Fruit fly (Drosophila melanogaster) whole organism, embryonic: ENCODE results near the gene CG7512.

Experiments
- Adf1 ChIP-seq: fragments of 200-800 bp; sonication (Bioruptor generic); IDR thresholded peaks from 2 replicates; pipeline ENCODE4 v1.3.6; 2022; ENCODE audit warnings: missing biosample characterization, missing genetic modification characterization
- C15 ChIP-seq: fragments of 200-800 bp; sonication (Bioruptor generic); IDR thresholded peaks from 3 replicates; pipeline ENCODE4 v1.3.6; 2022; ENCODE audit warnings: missing biosample characterization, missing genetic modification characterization
- CG10543 ChIP-seq: fragments of 200-800 bp; sonication (Bioruptor generic); optimal IDR thresholded peaks from 3 replicates; lab custom pipeline; 2017; ENCODE audit warnings: missing biosample characterization, mild to moderate bottlenecking, missing genetic modification characterization, moderate library complexity
- CG15269 ChIP-seq: fragments of 200-800 bp; sonication (Bioruptor generic); optimal IDR thresholded peaks from 2 replicates; lab custom pipeline; 2018; ENCODE audit warnings: missing biosample characterization, mild to moderate bottlenecking, missing genetic modification characterization, moderate library complexity
- CG16813 ChIP-seq: fragments of 200-800 bp; sonication (Bioruptor generic); IDR thresholded peaks from 3 replicates; pipeline ENCODE4 v1.3.6; 2022; ENCODE audit warnings: missing biosample characterization, missing genetic modification characterization; ENCODE audit not compliant: partially characterized antibody
- CG16863 ChIP-seq: fragments of 200-800 bp; sonication (Bioruptor generic); optimal IDR thresholded peaks from 3 replicates; lab custom pipeline; 2016; ENCODE audit warnings: missing biosample characterization, missing genetic modification characterization
- CG17186 ChIP-seq: fragments of 200-800 bp; sonication (Bioruptor generic); optimal IDR thresholded peaks from 3 replicates; lab custom pipeline; 2017; ENCODE audit warnings: missing biosample characterization, missing genetic modification reagents, missing genetic modification characterization
- CG1792 ChIP-seq: fragments of 200-800 bp; sonication (Bioruptor generic); optimal IDR thresholded peaks from 2 replicates; lab custom pipeline; 2016; ENCODE audit warnings: missing biosample characterization, missing genetic modification characterization
- CG2889 ChIP-seq: fragments of 200-800 bp; sonication (Bioruptor generic); IDR thresholded peaks from 3 replicates; pipeline ENCODE4 v1.3.6; 2022; ENCODE audit warnings: missing biosample characterization, missing genetic modification characterization
- CG3065 ChIP-seq: fragments of 200-800 bp; sonication (Bioruptor generic); optimal IDR thresholded peaks from 2 replicates; lab custom pipeline; 2016; ENCODE audit warnings: missing biosample characterization, missing genetic modification characterization
- CG31365 ChIP-seq: fragments of 200-800 bp; sonication (Bioruptor generic); optimal IDR thresholded peaks from 2 replicates; lab custom pipeline; 2018; ENCODE audit warnings: missing biosample characterization, mild to moderate bottlenecking, missing genetic modification characterization
- CG3838 ChIP-seq: fragments of 200-800 bp; sonication (Bioruptor generic); optimal IDR thresholded peaks from 3 replicates; lab custom pipeline; 2016; ENCODE audit warnings: missing biosample characterization, missing genetic modification characterization
- CG5245 ChIP-seq: fragments of 200-800 bp; sonication (Bioruptor generic); optimal IDR thresholded peaks from 3 replicates; lab custom pipeline; 2016; ENCODE audit warnings: missing biosample characterization, missing genetic modification characterization
- CG5953 ChIP-seq: fragments of 200-800 bp; sonication (Bioruptor generic); IDR thresholded peaks from 2 replicates; pipeline ENCODE4 v1.3.6; 2022; ENCODE audit warnings: missing biosample characterization, missing genetic modification characterization
- CG7839 ChIP-seq: fragments of 200-800 bp; sonication (Bioruptor generic); optimal IDR thresholded peaks from 3 replicates; lab custom pipeline; 2018; ENCODE audit warnings: missing biosample characterization, mild to moderate bottlenecking, missing genetic modification characterization, moderate library complexity
- CG7987 ChIP-seq: fragments of 200-800 bp; sonication (Bioruptor generic); optimal IDR thresholded peaks from 2 replicates; lab custom pipeline; 2018; ENCODE audit warnings: missing biosample characterization, mild to moderate bottlenecking, missing genetic modification characterization, moderate library complexity
- CHES-1-like ChIP-seq: fragments of 200-800 bp; sonication (Bioruptor generic); optimal IDR thresholded peaks from 2 replicates; lab custom pipeline; 2016; ENCODE audit warnings: missing biosample characterization, missing genetic modification characterization
- Dp ChIP-seq: fragments of 200-800 bp; sonication (Bioruptor generic); optimal IDR thresholded peaks from 2 replicates; lab custom pipeline; 2018; ENCODE audit warnings: missing biosample characterization, mild to moderate bottlenecking, missing genetic modification characterization, moderate library complexity
- Ets65A ChIP-seq: fragments of 200-800 bp; sonication (Bioruptor generic); peaks from one replicate; lab custom pipeline; 2016; ENCODE audit warnings: missing biosample characterization, missing genetic modification characterization
- Ets97D ChIP-seq: fragments of 200-800 bp; sonication (Bioruptor generic); optimal IDR thresholded peaks from 3 replicates; lab custom pipeline; 2016; ENCODE audit warnings: missing biosample characterization, missing genetic modification characterization
- Fer3 ChIP-seq: fragments of 200-800 bp; sonication (Bioruptor generic); optimal IDR thresholded peaks from 2 replicates; lab custom pipeline; 2018; ENCODE audit warnings: missing biosample characterization, mild to moderate bottlenecking, missing genetic modification characterization, moderate library complexity
- H2.0 ChIP-seq: fragments of 200-800 bp; sonication (Bioruptor generic); IDR thresholded peaks from 2 replicates; pipeline ENCODE4 v1.3.6; 2022; ENCODE audit warnings: missing biosample characterization, missing genetic modification characterization
- PHDP ChIP-seq: fragments of 200-800 bp; sonication (Bioruptor generic); optimal IDR thresholded peaks from 3 replicates; lab custom pipeline; 2018; ENCODE audit warnings: missing biosample characterization, mild to moderate bottlenecking, missing genetic modification characterization, moderate library complexity
- Rfx ChIP-seq: fragments of 200-800 bp; sonication (Bioruptor generic); IDR thresholded peaks from 2 replicates; pipeline ENCODE4 v1.3.6; 2022; ENCODE audit warnings: missing biosample characterization, missing genetic modification characterization
- Scr ChIP-seq: fragments of 200-800 bp; sonication (Bioruptor generic); IDR thresholded peaks from 2 replicates; pipeline ENCODE4 v1.3.6; 2022; ENCODE audit warnings: missing biosample characterization, missing genetic modification characterization; ENCODE audit not compliant: partially characterized antibody
- Sox102F ChIP-seq: fragments of 200-800 bp; sonication (Bioruptor generic); optimal IDR thresholded peaks from 2 replicates; lab custom pipeline; 2018; ENCODE audit warnings: missing biosample characterization, mild to moderate bottlenecking, missing genetic modification characterization, moderate library complexity
- Usf ChIP-seq: fragments of 200-800 bp; sonication (Bioruptor generic); optimal IDR thresholded peaks from 2 replicates; lab custom pipeline; 2017; ENCODE audit warnings: missing genotype, missing biosample characterization, missing genetic modification characterization
- ac ChIP-seq: fragments of 200-800 bp; sonication (Bioruptor generic); optimal IDR thresholded peaks from 3 replicates; lab custom pipeline; 2017; ENCODE audit warnings: missing biosample characterization, mild to moderate bottlenecking, missing genetic modification characterization
- ara ChIP-seq: fragments of 200-800 bp; sonication (Bioruptor generic); IDR thresholded peaks from 2 replicates; pipeline ENCODE4 v1.3.6; 2022; ENCODE audit warnings: missing biosample characterization, missing genetic modification characterization
- dati ChIP-seq: fragments of 200-800 bp; sonication (Bioruptor generic); IDR thresholded peaks from 2 replicates; pipeline ENCODE4 v1.3.6; 2022; ENCODE audit warnings: missing biosample characterization, missing genetic modification characterization
- eyg ChIP-seq: fragments of 200-800 bp; sonication (Bioruptor generic); optimal IDR thresholded peaks from 3 replicates; lab custom pipeline; 2016; ENCODE audit warnings: missing biosample characterization, missing genetic modification characterization
- fd3F ChIP-seq: fragments of 200-800 bp; sonication (Bioruptor generic); optimal IDR thresholded peaks from 2 replicates; lab custom pipeline; 2018; ENCODE audit warnings: missing biosample characterization, mild to moderate bottlenecking, missing genetic modification characterization, moderate library complexity
- gem ChIP-seq: fragments of 200-800 bp; sonication (Bioruptor generic); optimal IDR thresholded peaks from 2 replicates; lab custom pipeline; 2019; ENCODE audit warnings: missing biosample characterization, mild to moderate bottlenecking, missing genetic modification characterization, moderate library complexity
- gt ChIP-seq: fragments of 200-800 bp; sonication (Bioruptor generic); IDR thresholded peaks from 2 replicates; pipeline ENCODE4 v1.3.6; 2022; ENCODE audit warnings: missing biosample characterization, missing genetic modification characterization
- h ChIP-seq: fragments of >200 bp; optimal IDR thresholded peaks from 2 replicates; lab custom pipeline; 2017
- jing ChIP-seq: fragments of 200-800 bp; sonication (Bioruptor generic); optimal IDR thresholded peaks from 2 replicates; lab custom pipeline; 2018; ENCODE audit warnings: missing biosample characterization, mild to moderate bottlenecking, missing genetic modification characterization
- knrl ChIP-seq: fragments of 200-800 bp; sonication (Bioruptor generic); IDR thresholded peaks from 3 replicates; pipeline ENCODE4 v1.3.6; 2022; ENCODE audit warnings: missing biosample characterization, missing genetic modification characterization; ENCODE audit not compliant: partially characterized antibody
- lov ChIP-seq, 2 experiments: fragments of 200-800 bp in 1 of 2; fragments of >200 bp in 1 of 2; sonication (Bioruptor generic) in 1 of 2; IDR thresholded peaks in 1 of 2; optimal IDR thresholded peaks in 1 of 2; 2 replicates in 1 of 2; 3 replicates in 1 of 2; pipeline versions ENCODE4 v1.3.6 to Lab custom; 2017 to 2022; ENCODE audit warnings: missing biosample characterization in 1 of 2, missing genetic modification characterization in 1 of 2
- nmo ChIP-seq: fragments of 200-800 bp; sonication (Bioruptor generic); optimal IDR thresholded peaks from 2 replicates; lab custom pipeline; 2018; ENCODE audit warnings: missing biosample characterization, mild to moderate bottlenecking, missing genetic modification characterization, moderate library complexity
- row ChIP-seq: fragments of 200-800 bp; sonication (Bioruptor generic); IDR thresholded peaks from 3 replicates; pipeline ENCODE4 v1.3.6; 2022; ENCODE audit warnings: missing biosample characterization, missing genetic modification characterization
- schlank ChIP-seq: fragments of 200-800 bp; sonication (Bioruptor generic); optimal IDR thresholded peaks from 2 replicates; lab custom pipeline; 2018; ENCODE audit warnings: missing biosample characterization, mild to moderate bottlenecking, missing genetic modification characterization
- sima ChIP-seq: fragments of 200-800 bp; sonication (Bioruptor generic); optimal IDR thresholded peaks from 2 replicates; lab custom pipeline; 2016; ENCODE audit warnings: missing biosample characterization, missing genetic modification characterization
- sisA ChIP-seq: fragments of 200-800 bp; sonication (Bioruptor generic); IDR thresholded peaks from 2 replicates; pipeline ENCODE4 v1.3.6; 2022; ENCODE audit warnings: missing biosample characterization, missing genetic modification characterization
- slou ChIP-seq: fragments of 200-800 bp; sonication (Bioruptor generic); optimal IDR thresholded peaks from 3 replicates; lab custom pipeline; 2016; ENCODE audit warnings: missing biosample characterization, missing genetic modification characterization
- so ChIP-seq: fragments of 200-800 bp; sonication (Bioruptor generic); IDR thresholded peaks from 3 replicates; pipeline ENCODE4 v1.3.6; 2022; ENCODE audit warnings: missing biosample characterization, missing genetic modification characterization
- stc ChIP-seq: fragments of 200-800 bp; sonication (Bioruptor generic); IDR thresholded peaks from 2 replicates; pipeline ENCODE4 v1.3.6; 2022; ENCODE audit warnings: missing biosample characterization, missing genetic modification characterization
- tll ChIP-seq, 2 experiments: fragments of 200-800 bp in 1 of 2; fragments of >200 bp in 1 of 2; sonication (Bioruptor generic) in 1 of 2; optimal IDR thresholded peaks; 2 replicates each; lab custom pipeline; 2017 to 2019; ENCODE audit warnings: missing biosample characterization in 2 of 2, missing genetic modification characterization in 2 of 2, mild to moderate bottlenecking in 1 of 2, moderate library complexity in 1 of 2
- unc-4 ChIP-seq: fragments of 200-800 bp; sonication (Bioruptor generic); IDR thresholded peaks from 2 replicates; pipeline ENCODE4 v1.3.6; 2022; ENCODE audit warnings: missing biosample characterization, missing genetic modification characterization; ENCODE audit not compliant: partially characterized antibody

The CG7512 gene

DNA sequence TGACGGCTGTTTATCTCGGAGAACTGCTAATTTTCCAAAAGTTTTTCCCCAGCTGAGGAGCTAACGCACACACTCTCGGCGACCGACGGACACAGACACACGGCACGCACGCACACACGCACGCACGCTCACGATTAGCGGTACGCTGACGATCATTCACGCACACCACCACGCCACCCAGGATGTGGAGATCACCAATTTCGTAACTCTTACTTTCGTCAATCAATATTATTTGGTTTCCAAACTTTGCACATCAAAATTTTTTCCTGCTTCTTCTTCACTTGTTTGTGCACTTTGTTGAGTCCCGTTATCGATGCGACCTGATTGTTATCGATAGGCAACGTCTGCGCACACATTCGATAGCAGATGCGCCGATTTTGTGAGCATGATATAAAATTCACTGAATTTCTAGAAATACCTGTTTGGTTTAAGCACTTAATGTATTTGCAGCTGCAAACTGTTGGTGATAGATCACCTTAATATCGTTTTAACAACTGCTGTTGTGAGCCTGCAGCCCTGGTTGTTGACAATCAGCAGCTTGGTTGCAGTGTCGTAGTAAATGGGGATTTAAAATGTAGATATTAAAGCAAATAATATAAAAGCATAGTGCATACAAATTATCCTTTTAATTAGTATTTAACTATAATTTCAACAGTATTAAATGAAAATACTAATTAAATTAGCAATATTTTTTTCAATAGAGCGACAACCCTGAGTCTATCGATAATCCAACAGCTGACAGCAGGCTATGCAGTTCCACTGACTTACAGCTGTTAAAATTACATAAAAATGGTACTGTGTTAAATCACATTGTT, 48.6 kb downstream of the CG7512 start, which contains the start of the genes CG7394 and Mob2 (continued):
- TF ChIP-seq fd3F (GFP tag; lab: Kevin White, UChicago) (peak; percentile 90), Dp (GFP tag; lab: Kevin White, UChicago) (peak; percentile 25), Sox102F (GFP tag; lab: Kevin White, UChicago) (peak; percentile 96), sisA (peak; percentile 90), lov (optimal IDR thresholded peaks at IDR 0.05; lab: Kevin White, UChicago) (no peak), lov (GFP tag; IDR thresholded peaks at IDR 0.05; lab: Robert Waterston, UW) (peak; percentile 79; the same call in 1 of the 3 replicates), schlank (peak; percentile 65), knrl (peak; percentile 81), Adf1 (GFP tag; lab: Robert Waterston, UW) (peak; percentile 55; the same call in 1 of the 2 replicates), gt (GFP tag; lab: Robert Waterston, UW) (peak; percentile 45), C15 (GFP tag; lab: Robert Waterston, UW) (peak; percentile 27; the same call in 1 of the 3 replicates), CG5953 (GFP tag; lab: Robert Waterston, UW) (peak; percentile 82), Ets65A (peak; percentile 95), PHDP (peak; percentile 95), CG3838 (peak; percentile 70), H2.0 (GFP tag; lab: Robert Waterston, UW) (peak; percentile 92), CG7987 (GFP tag; lab: Kevin White, UChicago) (peak; percentile 75), CG16813 (peak; percentile 89), eyg (GFP tag; lab: Kevin White, UChicago) (peak; percentile 64), ac (GFP tag; lab: Kevin White, UChicago) (peak; percentile 15), CG3065 (peak; percentile 75), dati (GFP tag; lab: Robert Waterston, UW) (peak; percentile 67; the same call in 1 of the 2 replicates), ara (peak; percentile 91), CG5245 (GFP tag; lab: Kevin White, UChicago) (peak; percentile 71), Ets97D (GFP tag; lab: Kevin White, UChicago) (peak; percentile 86), tll (GFP tag; optimal IDR thresholded peaks at IDR 0.05; lab: Kevin White, UChicago) (peak in 1 of 2 experiments; percentile 40), Usf (GFP tag; lab: Kevin White, UChicago) (peak; percentile 48), stc (GFP tag; lab: Robert Waterston, UW) (peak; percentile 85), so (GFP tag; lab: Robert Waterston, UW) (peak; percentile 79; the same call in 2 of the 3 replicates), CG31365 (peak; percentile 57), CG2889 (GFP tag; lab: Robert Waterston, UW) (peak; percentile 83; the same call in 2 of the 3 replicates), row (peak; percentile 96), jing (peak; percentile 75), Fer3 (peak; percentile 86), Scr (GFP tag; lab: Robert Waterston, UW) (peak; percentile 86), CG17186 (GFP tag; lab: Kevin White, UChicago) (peak; percentile 97), CG7839 (peak; percentile 92), CG1792 (GFP tag; lab: Kevin White, UChicago) (peak; percentile 47), sima (GFP tag; lab: Kevin White, UChicago) (peak; percentile 42), nmo (peak; percentile 90), CG16863 (GFP tag; lab: Kevin White, UChicago) (peak; percentile 73), gem (peak; percentile 94), CG15269 (peak; percentile 93), CG10543 (GFP tag; lab: Kevin White, UChicago) (peak; percentile 89), Rfx (GFP tag; lab: Robert Waterston, UW) (peak; percentile 94), slou (GFP tag; lab: Kevin White, UChicago) (peak; percentile 88), h (lab: Kevin White, UChicago) (no peak), CHES-1-like (GFP tag; lab: Kevin White, UChicago) (peak; percentile 88), unc-4 (GFP tag; lab: Robert Waterston, UW) (peak; percentile 87)
